Worm (Caenorhabditis elegans) whole organism, L1 larva: ENCODE results near the gene pqn-67.
A peak's percentile ranks its signal among the peaks of the same experiment; 100 is the strongest.

Source experiments
- C16A3.4 ChIP-seq: fragments of 150-350 bp; optimal IDR thresholded peaks from 2 replicates; lab custom pipeline; 2014; ENCODE audit warnings: missing biosample characterization, missing genetic modification characterization
- F16B12.6 ChIP-seq: fragments of 150-350 bp; optimal IDR thresholded peaks from 2 replicates; lab custom pipeline; 2014; ENCODE audit warnings: missing biosample characterization, missing genetic modification characterization
- alr-1 ChIP-seq: fragments of 200-800 bp; sonication (Bioruptor generic); optimal IDR thresholded peaks from 2 replicates; lab custom pipeline; 2018; ENCODE audit warnings: borderline replicate concordance, mild to moderate bottlenecking, missing genetic modification characterization, missing compliant biosample characterization
- blmp-1 ChIP-seq: fragments of 150-350 bp; optimal IDR thresholded peaks from 2 replicates; lab custom pipeline; 2014; ENCODE audit warnings: missing biosample characterization, missing genetic modification characterization
- ceh-63 ChIP-seq: fragments of 200-800 bp; sonication (Bioruptor generic); optimal IDR thresholded peaks from 2 replicates; lab custom pipeline; 2018; ENCODE audit warnings: mild to moderate bottlenecking, missing genetic modification characterization, missing compliant biosample characterization
- ceh-8 ChIP-seq: fragments of 200-800 bp; sonication (Bioruptor generic); optimal IDR thresholded peaks from 2 replicates; lab custom pipeline; 2018; ENCODE audit warnings: mild to moderate bottlenecking, missing genetic modification characterization, moderate library complexity, missing compliant biosample characterization
- ceh-82 ChIP-seq, 3 experiments: fragments of 150-350 bp in 1 of 3; sonication (generic microtip) in 2 of 3; optimal IDR thresholded peaks; 2 replicates each; lab custom pipeline; 2014 to 2017; ENCODE audit warnings: missing biosample characterization in 3 of 3, missing genetic modification characterization in 3 of 3
- dpl-1 ChIP-seq, 3 experiments: fragments of 150-350 bp in 2 of 3; sonication (generic microtip) in 1 of 3; optimal IDR thresholded peaks; 2 replicates each; lab custom pipeline; 2014 to 2017; ENCODE audit warnings: missing biosample characterization in 3 of 3, missing genetic modification characterization in 3 of 3, missing genetic modification reagents in 3 of 3
- efl-1 ChIP-seq, 4 experiments: fragments of 150-350 bp; optimal IDR thresholded peaks in 3 of 4; peaks in 1 of 4; 1 replicate in 1 of 4; 2 replicates in 3 of 4; lab custom pipeline; 2014; ENCODE audit warnings: missing biosample characterization in 2 of 4, missing genetic modification characterization in 2 of 4, missing genetic modification reagents in 2 of 4
- elt-2 ChIP-seq: sonication (generic microtip); optimal IDR thresholded peaks from 2 replicates; lab custom pipeline; 2016; ENCODE audit warnings: missing genetic modification characterization, mild to moderate bottlenecking, inconsistent platforms, missing compliant biosample characterization, missing genetic modification reagents
- ets-5 ChIP-seq: fragments of 200-800 bp; sonication (Bioruptor generic); IDR thresholded peaks from 2 replicates; pipeline ENCODE4 v1.3.6; 2022; ENCODE audit warnings: missing genetic modification characterization, missing compliant biosample characterization
- fkh-8 ChIP-seq: sonication (generic microtip); optimal IDR thresholded peaks from 2 replicates; lab custom pipeline; 2016; ENCODE audit warnings: mild to moderate bottlenecking, missing genetic modification characterization, missing compliant biosample characterization
- hlh-17 ChIP-seq: fragments of 200-800 bp; sonication (Bioruptor generic); optimal IDR thresholded peaks from 2 replicates; lab custom pipeline; 2018; ENCODE audit warnings: missing genetic modification characterization, mild to moderate bottlenecking, missing compliant biosample characterization, moderate library complexity, borderline replicate concordance
- hlh-4 ChIP-seq: sonication (generic microtip); optimal IDR thresholded peaks from 2 replicates; lab custom pipeline; 2016; ENCODE audit warnings: mild to moderate bottlenecking, missing genetic modification characterization, missing compliant biosample characterization
- lin-13 ChIP-seq: fragments of 150-350 bp; optimal IDR thresholded peaks from 2 replicates; lab custom pipeline; 2014; ENCODE audit warnings: missing biosample characterization, missing genetic modification reagents, missing genetic modification characterization
- lin-14 ChIP-seq: fragments of 200-800 bp; sonication (Bioruptor generic); optimal IDR thresholded peaks from 2 replicates; lab custom pipeline; 2018; ENCODE audit warnings: mild to moderate bottlenecking, missing genetic modification characterization, moderate library complexity, missing compliant biosample characterization
- mef-2 ChIP-seq: fragments of 150-350 bp; optimal IDR thresholded peaks from 2 replicates; lab custom pipeline; 2014; ENCODE audit warnings: missing biosample characterization, missing genetic modification characterization
- mep-1 ChIP-seq: fragments of 150-350 bp; optimal IDR thresholded peaks from 2 replicates; lab custom pipeline; 2014; ENCODE audit warnings: missing biosample characterization, missing genetic modification characterization
- nhr-11 ChIP-seq: fragments of 150-350 bp; optimal IDR thresholded peaks from 2 replicates; lab custom pipeline; 2014; ENCODE audit warnings: missing biosample characterization, missing genetic modification characterization
- nhr-28 ChIP-seq: fragments of 150-350 bp; optimal IDR thresholded peaks from 2 replicates; lab custom pipeline; 2014; ENCODE audit warnings: missing biosample characterization, missing genetic modification characterization
- nhr-71 ChIP-seq: sonication (generic microtip); optimal IDR thresholded peaks from 2 replicates; lab custom pipeline; 2016; ENCODE audit warnings: mild to moderate bottlenecking, missing genetic modification characterization, moderate library complexity, missing compliant biosample characterization
- nhr-77 ChIP-seq: fragments of 150-350 bp; optimal IDR thresholded peaks from 2 replicates; lab custom pipeline; 2014; ENCODE audit warnings: missing biosample characterization, missing genetic modification characterization
- nhr-90 ChIP-seq: sonication (generic microtip); optimal IDR thresholded peaks from 2 replicates; lab custom pipeline; 2016; ENCODE audit warnings: mild to moderate bottlenecking, missing genetic modification characterization, missing compliant biosample characterization; ENCODE audit not compliant: poor library complexity
- pqm-1 ChIP-seq: sonication (generic microtip); optimal IDR thresholded peaks from 3 replicates; lab custom pipeline; 2017; ENCODE audit warnings: missing biosample characterization, missing genetic modification characterization
- skn-1 ChIP-seq: fragments of 150-350 bp; optimal IDR thresholded peaks from 2 replicates; lab custom pipeline; 2014; ENCODE audit warnings: missing biosample characterization, missing genetic modification characterization
- sptf-1 ChIP-seq: fragments of 150-350 bp; optimal IDR thresholded peaks from 2 replicates; lab custom pipeline; 2014; ENCODE audit warnings: missing biosample characterization, missing genetic modification characterization
- swsn-7 ChIP-seq: sonication (generic microtip); optimal IDR thresholded peaks from 2 replicates; lab custom pipeline; 2016; ENCODE audit warnings: missing genetic modification characterization, missing compliant biosample characterization
- unc-30 ChIP-seq: sonication (generic microtip); optimal IDR thresholded peaks from 2 replicates; lab custom pipeline; 2017; ENCODE audit warnings: missing biosample characterization, missing genetic modification characterization
- unc-86 ChIP-seq: sonication (generic microtip); optimal IDR thresholded peaks from 2 replicates; lab custom pipeline; 2016; ENCODE audit warnings: missing genetic modification characterization, missing compliant biosample characterization
- zag-1 ChIP-seq: fragments of 150-350 bp; optimal IDR thresholded peaks from 2 replicates; lab custom pipeline; 2014; ENCODE audit warnings: missing biosample characterization, missing genetic modification characterization
- ztf-11 ChIP-seq, 2 experiments: sonication (generic microtip); optimal IDR thresholded peaks; 2 replicates each; lab custom pipeline; 2016 to 2017; ENCODE audit warnings: missing genetic modification characterization in 2 of 2, missing biosample characterization in 1 of 2, missing compliant biosample characterization in 1 of 2

The pqn-67 gene

ce11 chrV:12953702-12954101, 29.5 kb downstream of the pqn-67 start, which contains the start of gene eif-3.K:
TSS of gene eif-3.K (plus strand) at chrV:12954002.
- no peak for TF ChIP-seq lin-13
- no peak for TF ChIP-seq mef-2
- TF ChIP-seq efl-1 (optimal IDR thresholded peaks at IDR 0.05; lab: Kevin White, UChicago) = no peak
- TF ChIP-seq efl-1 (GFP tag; optimal IDR thresholded peaks at IDR 0.05 in 1 of 2; lab: Kevin White, UChicago) = no peak
- no peak for TF ChIP-seq ceh-82 (tag; optimal IDR thresholded peaks at IDR 0.05; lab: Kevin White, UChicago)
- no peak for TF ChIP-seq alr-1 (tag; lab: Kevin White, UChicago)
- no peak for TF ChIP-seq nhr-11 (tag; lab: Kevin White, UChicago)
- TF ChIP-seq nhr-77 = no peak
- no peak for TF ChIP-seq hlh-4
- TF ChIP-seq unc-86 (tag; lab: Kevin White, UChicago) = no peak
- TF ChIP-seq ceh-8 (GFP tag; lab: Kevin White, UChicago) = no peak
- TF ChIP-seq ets-5 (GFP tag; lab: Robert Waterston, UW) = no peak
- no peak for TF ChIP-seq skn-1 (tag; lab: Kevin White, UChicago)
- TF ChIP-seq unc-30 = no peak
- TF ChIP-seq fkh-8 (tag; lab: Kevin White, UChicago) = no peak
- no peak for TF ChIP-seq swsn-7 (tag; lab: Kevin White, UChicago)
- TF ChIP-seq nhr-28 (tag; lab: Kevin White, UChicago) = no peak
- no peak for TF ChIP-seq C16A3.4 (tag; lab: Kevin White, UChicago)
- TF ChIP-seq nhr-90 (tag; lab: Kevin White, UChicago) = no peak
- TF ChIP-seq F16B12.6 (tag; lab: Kevin White, UChicago) = no peak

DNA sequence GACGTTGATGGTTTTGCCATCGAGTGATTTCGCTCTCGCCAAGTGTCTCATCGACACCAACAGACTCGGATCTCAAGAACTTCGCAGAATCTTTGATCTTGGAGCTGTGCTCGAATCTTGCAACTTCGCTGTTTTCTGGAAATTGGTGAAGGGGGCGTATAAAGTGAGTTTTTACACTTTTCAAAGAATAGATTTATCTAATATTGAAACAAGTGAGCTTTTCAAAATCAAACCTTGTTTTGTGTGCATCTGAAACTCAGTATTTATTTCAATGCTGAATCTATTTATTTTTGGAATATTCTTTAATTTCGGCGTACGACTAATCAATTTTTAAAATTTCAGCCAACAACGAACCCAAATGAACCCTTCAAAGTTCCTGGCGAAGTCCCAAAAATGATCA, 30.0 kb downstream of the pqn-67 start:
- TF ChIP-seq efl-1 (optimal IDR thresholded peaks at IDR 0.05; lab: Kevin White, UChicago) = no peak
- peak in 1 of 2 experiments; percentile 69 for TF ChIP-seq efl-1 (GFP tag; optimal IDR thresholded peaks at IDR 0.05 in 1 of 2; lab: Kevin White, UChicago)
- TF ChIP-seq mep-1 = no peak
- TF ChIP-seq ztf-11 (tag; optimal IDR thresholded peaks at IDR 0.05; lab: Kevin White, UChicago) = no peak
- TF ChIP-seq fkh-8 (tag; lab: Kevin White, UChicago) = no peak
- no peak for TF ChIP-seq alr-1 (tag; lab: Kevin White, UChicago)
- TF ChIP-seq zag-1 = no peak
- TF ChIP-seq ceh-63 (GFP tag; lab: Kevin White, UChicago) = no peak
- no peak for TF ChIP-seq hlh-17 (GFP tag; lab: Kevin White, UChicago)

- TF ChIP-seq lin-14 (GFP tag; lab: Kevin White, UChicago) (peak; percentile 80), efl-1 (optimal IDR thresholded peaks at IDR 0.05; lab: Kevin White, UChicago) (no peak), efl-1 (GFP tag; optimal IDR thresholded peaks at IDR 0.05 in 1 of 2; lab: Kevin White, UChicago) (peak in 1 of 2 experiments; percentile 65), sptf-1 (tag; lab: Kevin White, UChicago) (no peak), blmp-1 (peak; percentile 83)
Measured at ce11 chrV:12961085-12961560, 36.9 kb downstream of the pqn-67 start, which contains the start of gene mpst-7. TSS of gene mpst-7 (minus strand) at chrV:12961135.

- TF ChIP-seq elt-2 (tag; lab: Kevin White, UChicago) = peak; percentile 47
- TF ChIP-seq mep-1 = peak; percentile 31
- TF ChIP-seq efl-1 (optimal IDR thresholded peaks at IDR 0.05; lab: Kevin White, UChicago) = no peak
- peak in 1 of 2 experiments; percentile 70 for TF ChIP-seq efl-1 (GFP tag; optimal IDR thresholded peaks at IDR 0.05 in 1 of 2; lab: Kevin White, UChicago)
- no peak for TF ChIP-seq nhr-90 (tag; lab: Kevin White, UChicago)
- TF ChIP-seq blmp-1 = peak; percentile 9
- no peak for TF ChIP-seq dpl-1 (GFP tag; optimal IDR thresholded peaks at IDR 0.05; lab: Kevin White, UChicago)
- no peak for TF ChIP-seq pqm-1
- TF ChIP-seq lin-14 (GFP tag; lab: Kevin White, UChicago) = peak; percentile 45
- TF ChIP-seq nhr-71 (tag; lab: Kevin White, UChicago) = peak; percentile 24
Measured at ce11 chrV:12963192-12963591, 39.0 kb downstream of the pqn-67 start, which contains the start of gene hrg-9. TSS of gene hrg-9 (minus strand) at chrV:12963343.

DNA sequence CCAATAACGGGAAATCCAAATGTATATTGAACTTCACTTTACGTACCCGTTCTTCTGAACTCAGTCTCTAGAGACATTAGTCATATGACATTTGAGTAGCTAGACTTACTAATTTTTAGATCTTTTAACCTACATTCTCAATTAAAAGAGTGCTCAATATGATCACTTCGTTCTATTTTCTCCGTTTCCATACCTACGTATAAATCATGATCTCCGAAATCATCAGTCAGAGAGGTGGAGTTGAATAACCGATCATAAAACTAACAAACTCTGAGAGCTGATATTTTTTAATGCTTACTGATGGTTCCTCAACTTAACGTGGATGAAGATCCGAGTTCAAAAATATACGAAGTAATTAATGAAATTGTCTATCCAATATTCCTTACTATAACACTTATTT, 39.8 kb downstream of the pqn-67 start, which contains the start of gene srd-35:
TSS of gene srd-35 (plus strand) at position 301 of the 400 bp plus-strand sequence.
- TF ChIP-seq efl-1 (optimal IDR thresholded peaks at IDR 0.05; lab: Kevin White, UChicago) = no peak
- TF ChIP-seq efl-1 (GFP tag; optimal IDR thresholded peaks at IDR 0.05 in 1 of 2; lab: Kevin White, UChicago) = no peak
- peak; percentile 23 for TF ChIP-seq ceh-8 (GFP tag; lab: Kevin White, UChicago)
